Fruit fly (Drosophila melanogaster): ENCODE data around the gene CG9806.
A peak's percentile ranks its signal among the peaks of the same experiment; 100 is the strongest.

Gene CG9806

dm6 chrX:10595813-10596212 lies 31.1 kb downstream of the CG9806 start, which contains the start of the genes Hmr and CG2124 (continued):
- TF ChIP-seq Stat92E (GFP tag; optimal IDR thresholded peaks at IDR 0.05) = peak in 1 of 3 experiments; percentile 30
- TF ChIP-seq CG16813 (GFP tag; IDR thresholded peaks at IDR 0.05; ENCODE audit: partially characterized antibody) = peak; percentile 67
- TF ChIP-seq CG34224 (GFP tag; IDR thresholded peaks at IDR 0.05; ENCODE audit: partially characterized antibody) = peak; percentile 87
- peak; percentile 22 for TF ChIP-seq Deaf1 (tag; optimal IDR thresholded peaks at IDR 0.05)
- TF ChIP-seq BEAF-32 (GFP tag; optimal IDR thresholded peaks at IDR 0.05) = peak; percentile 67
- TF ChIP-seq tna (GFP tag; IDR thresholded peaks at IDR 0.05; ENCODE audit: partially characterized antibody) = peak; percentile 67; the same call in 1 of the 2 replicates
- TF ChIP-seq CTCF (GFP tag; optimal IDR thresholded peaks at IDR 0.05) = peak; percentile 38
- peak; percentile 42; the same call in 2 of the 3 replicates for TF ChIP-seq knrl (GFP tag; IDR thresholded peaks at IDR 0.05; ENCODE audit: partially characterized antibody)
- peak; percentile 23 for TF ChIP-seq phol (tag; optimal IDR thresholded peaks at IDR 0.05)
- TF ChIP-seq inv (GFP tag; IDR thresholded peaks at IDR 0.05; ENCODE audit: partially characterized antibody) = peak; percentile 50
- TF ChIP-seq gfzf (GFP tag; optimal IDR thresholded peaks at IDR 0.05) = peak; percentile 36
- peak; percentile 61 for TF ChIP-seq Myb (GFP tag; optimal IDR thresholded peaks at IDR 0.05)
- no peak for TF ChIP-seq dpn (GFP tag; optimal IDR thresholded peaks at IDR 0.05)
- TF ChIP-seq Ets97D (GFP tag; optimal IDR thresholded peaks at IDR 0.05) = peak; percentile 4
- 0 out of 2 replicates have a peak, but pooled peaks have one; percentile 42 for TF ChIP-seq nerfin-2 (GFP tag; IDR thresholded peaks at IDR 0.05; ENCODE audit: partially characterized antibody)
- TF ChIP-seq CG15514 (GFP tag; optimal IDR thresholded peaks at IDR 0.05) = peak; percentile 73
- TF ChIP-seq CG16815 (GFP tag; optimal IDR thresholded peaks at IDR 0.05) = no peak
- peak; percentile 70; the same call in 2 of the 3 replicates for TF ChIP-seq CG6791 (GFP tag; IDR thresholded peaks at IDR 0.05; ENCODE audit: partially characterized antibody)
- TF ChIP-seq trem (tag; optimal IDR thresholded peaks at IDR 0.05) = peak; percentile 58
- TF ChIP-seq kah (GFP tag; optimal IDR thresholded peaks at IDR 0.05) = no peak
- TF ChIP-seq sna (GFP tag; IDR thresholded peaks at IDR 0.05; ENCODE audit: partially characterized antibody) = peak; percentile 91
- TF ChIP-seq stwl (tag; optimal IDR thresholded peaks at IDR 0.05) = peak; percentile 67
- peak; percentile 73 for TF ChIP-seq Sry-δ (GFP tag; optimal IDR thresholded peaks at IDR 0.05)
- TF ChIP-seq ato (GFP tag; IDR thresholded peaks at IDR 0.05; ENCODE audit: partially characterized antibody) = peak; percentile 37; the same call in 1 of the 2 replicates
- TF ChIP-seq zen2 (GFP tag; IDR thresholded peaks at IDR 0.05; ENCODE audit: partially characterized antibody) = peak; percentile 44; the same call in 1 of the 3 replicates
- no peak for TF ChIP-seq CrebB (tag; optimal IDR thresholded peaks at IDR 0.05)
- no peak for TF ChIP-seq CG30403 (GFP tag; optimal IDR thresholded peaks at IDR 0.05)
- TF ChIP-seq CG13624 (GFP tag; optimal IDR thresholded peaks at IDR 0.05) = no peak
- peak; percentile 32 for TF ChIP-seq CG10267 (tag; optimal IDR thresholded peaks at IDR 0.05)
- peak in 1 of 2 experiments; percentile 49 for TF ChIP-seq Pdp1 (GFP tag; optimal IDR thresholded peaks at IDR 0.05)
- TF ChIP-seq pzg (GFP tag; optimal IDR thresholded peaks at IDR 0.05) = peak; percentile 55
- TF ChIP-seq Med (GFP tag) = peak; percentile 61
- TF ChIP-seq CG2116 (GFP tag; optimal IDR thresholded peaks at IDR 0.05) = peak; percentile 79
- TF ChIP-seq az2 (GFP tag; optimal IDR thresholded peaks at IDR 0.05) = no peak
- TF ChIP-seq nmo (GFP tag; optimal IDR thresholded peaks at IDR 0.05) = peak; percentile 1
- peak; percentile 77 for TF ChIP-seq unc-4 (GFP tag; IDR thresholded peaks at IDR 0.05; ENCODE audit: partially characterized antibody)

dm6 chrX:10588789-10589188 lies 38.1 kb downstream of the CG9806 start, which contains the start of gene Rab9D:
Gene Rab9D, plus strand, starts transcription at chrX:10589089.
- TF ChIP-seq D (optimal IDR thresholded peaks at IDR 0.05) (no peak), D (GFP tag; optimal IDR thresholded peaks at IDR 0.05) (no peak), CG10321 (GFP tag; IDR thresholded peaks at IDR 0.05) (no peak), CG12155 (GFP tag; optimal IDR thresholded peaks at IDR 0.05) (no peak), CG4854 (GFP tag; optimal IDR thresholded peaks at IDR 0.05) (no peak), vfl (GFP tag; optimal IDR thresholded peaks at IDR 0.05) (no peak), hth (optimal IDR thresholded peaks at IDR 0.05) (no peak), tap (tag; optimal IDR thresholded peaks at IDR 0.05) (no peak), CG1602 (GFP tag; optimal IDR thresholded peaks at IDR 0.05) (no peak)
